Worm (Caenorhabditis elegans) whole organism, L4 larva: ENCODE results near the gene fbxb-47.

Source experiments
- F26F4.8 ChIP-seq: fragments of 200-800 bp; sonication (Bioruptor generic); conservative IDR thresholded peaks from 2 replicates; pipeline ENCODE4 v1.3.6; 2022; ENCODE audit warnings: missing genetic modification characterization, missing compliant biosample characterization
- R02D3.7 ChIP-seq: fragments of 150-350 bp; sonication (generic microtip); optimal IDR thresholded peaks from 3 replicates; lab custom pipeline; 2014; ENCODE audit warnings: missing biosample characterization, missing genetic modification characterization
- T26A8.4 ChIP-seq: fragments of 200-800 bp; sonication (Bioruptor generic); IDR thresholded peaks from 2 replicates; pipeline ENCODE4 v1.3.6; 2022; ENCODE audit warnings: missing genetic modification characterization, missing compliant biosample characterization
- Y105C5A.15 ChIP-seq: fragments of 200-800 bp; sonication (Bioruptor generic); IDR thresholded peaks from 2 replicates; pipeline ENCODE4 v1.3.6; 2022; ENCODE audit warnings: missing genetic modification characterization, missing compliant biosample characterization
- Y48G9A.11 ChIP-seq: fragments of 200-800 bp; sonication (Bioruptor generic); IDR thresholded peaks from 2 replicates; pipeline ENCODE4 v1.3.6; 2022; ENCODE audit warnings: missing genetic modification reagents, missing genetic modification characterization, missing compliant biosample characterization
- Y75B8A.6 ChIP-seq: fragments of 200-800 bp; sonication (Bioruptor generic); IDR thresholded peaks from 2 replicates; pipeline ENCODE4 v1.3.6; 2022; ENCODE audit warnings: missing genetic modification reagents, missing genetic modification characterization, missing compliant biosample characterization
- ZK546.5 ChIP-seq, 2 experiments: sonication (generic microtip); optimal IDR thresholded peaks; 2 replicates each; lab custom pipeline; 2017; ENCODE audit warnings: missing biosample characterization in 2 of 2, missing genetic modification characterization in 2 of 2
- aha-1 ChIP-seq: fragments of 150-350 bp; peaks from one replicate; lab custom pipeline; 2014; ENCODE audit warnings: missing biosample characterization, missing genetic modification characterization
- ama-1 ChIP-seq: fragments of 150-350 bp; optimal IDR thresholded peaks from 2 replicates; lab custom pipeline; 2014; ENCODE audit warnings: inconsistent platforms, mixed read lengths
- arid-1 ChIP-seq: fragments of 200-800 bp; sonication (Bioruptor generic); conservative IDR thresholded peaks from 2 replicates; pipeline ENCODE4 v1.3.6; 2022; ENCODE audit warnings: missing genetic modification reagents, missing genetic modification characterization, missing compliant biosample characterization
- attf-4 ChIP-seq: sonication (generic microtip); optimal IDR thresholded peaks from 3 replicates; lab custom pipeline; 2017; ENCODE audit warnings: missing biosample characterization, missing genetic modification characterization
- ceh-32 ChIP-seq: sonication (generic microtip); optimal IDR thresholded peaks from 2 replicates; lab custom pipeline; 2016; ENCODE audit warnings: mild to moderate bottlenecking, missing genetic modification characterization, missing compliant biosample characterization; ENCODE audit not compliant: poor library complexity
- ces-1 ChIP-seq: fragments of 150-350 bp; sonication (generic microtip); optimal IDR thresholded peaks from 4 replicates; lab custom pipeline; 2014; ENCODE audit warnings: missing biosample characterization, missing genetic modification reagents, missing genetic modification characterization
- dmd-6 ChIP-seq: fragments of 200-800 bp; sonication (Bioruptor generic); IDR thresholded peaks from 2 replicates; pipeline ENCODE4 v1.3.6; 2022; ENCODE audit warnings: missing genetic modification reagents, missing genetic modification characterization, missing compliant biosample characterization
- duxl-1 ChIP-seq: sonication (generic microtip); optimal IDR thresholded peaks from 2 replicates; lab custom pipeline; 2016; ENCODE audit warnings: mild to moderate bottlenecking, missing genetic modification characterization, moderate library complexity, missing compliant biosample characterization; ENCODE audit not compliant: poor library complexity
- dve-1 ChIP-seq: sonication (generic microtip); optimal IDR thresholded peaks from 2 replicates; lab custom pipeline; 2017; ENCODE audit warnings: antibody characterized with exemption, mild to moderate bottlenecking, missing genetic modification characterization, missing compliant biosample characterization; ENCODE audit not compliant: insufficient read depth
- egl-43 ChIP-seq: fragments of 200-800 bp; sonication (Bioruptor generic); IDR thresholded peaks from 2 replicates; pipeline ENCODE4 v1.3.6; 2022; ENCODE audit warnings: missing genetic modification reagents, missing genetic modification characterization, missing compliant biosample characterization
- fos-1 ChIP-seq: fragments of 150-350 bp; optimal IDR thresholded peaks from 2 replicates; lab custom pipeline; 2014; ENCODE audit warnings: missing biosample characterization, missing genetic modification characterization
- hif-1 ChIP-seq, 2 experiments: sonication (generic microtip); optimal IDR thresholded peaks; 2 replicates each; lab custom pipeline; 2016 to 2017; ENCODE audit warnings: missing compliant biosample characterization in 2 of 2, missing genetic modification characterization in 2 of 2, missing genetic modification reagents in 2 of 2, missing genotype in 2 of 2, mild to moderate bottlenecking in 1 of 2
- hlh-11 ChIP-seq: fragments of 200-800 bp; sonication (Bioruptor generic); optimal IDR thresholded peaks from 2 replicates; lab custom pipeline; 2018; ENCODE audit warnings: mild to moderate bottlenecking, missing genetic modification characterization, missing compliant biosample characterization
- hlh-30 ChIP-seq: sonication (generic microtip); optimal IDR thresholded peaks from 2 replicates; lab custom pipeline; 2017; ENCODE audit warnings: antibody characterized with exemption, mild to moderate bottlenecking, missing genetic modification characterization, missing compliant biosample characterization; ENCODE audit not compliant: insufficient read depth
- hmg-1.1 ChIP-seq: fragments of 200-800 bp; sonication (Bioruptor generic); IDR thresholded peaks from 2 replicates; pipeline ENCODE4 v1.3.6; 2022; ENCODE audit warnings: missing genetic modification reagents, missing genetic modification characterization, missing compliant biosample characterization
- lin-1 ChIP-seq: fragments of 200-800 bp; sonication (Bioruptor generic); IDR thresholded peaks from 2 replicates; pipeline ENCODE4 v1.3.6; 2022; ENCODE audit warnings: missing genetic modification reagents, missing genetic modification characterization, missing compliant biosample characterization
- lin-38 ChIP-seq: fragments of 200-800 bp; sonication (Bioruptor generic); IDR thresholded peaks from 2 replicates; pipeline ENCODE4 v1.3.6; 2022; ENCODE audit warnings: missing genetic modification reagents, missing genetic modification characterization, missing compliant biosample characterization
- lir-3 ChIP-seq: sonication (generic microtip); optimal IDR thresholded peaks from 2 replicates; lab custom pipeline; 2016; ENCODE audit warnings: mild to moderate bottlenecking, missing genetic modification characterization, missing compliant biosample characterization
- madf-5 ChIP-seq, 2 experiments: fragments of 200-800 bp; sonication (Bioruptor generic); IDR thresholded peaks; 2 replicates each; pipeline ENCODE4 v1.3.6; 2022; ENCODE audit warnings: missing compliant biosample characterization in 2 of 2, missing genetic modification characterization in 2 of 2
- madf-9 ChIP-seq: fragments of 200-800 bp; sonication (Bioruptor generic); conservative IDR thresholded peaks from 2 replicates; pipeline ENCODE4 v1.3.6; 2022; ENCODE audit warnings: missing genetic modification reagents, missing genetic modification characterization, missing compliant biosample characterization
- mdl-1 ChIP-seq, 2 experiments: fragments of 150-350 bp in 1 of 2; sonication (generic microtip) in 1 of 2; optimal IDR thresholded peaks; 2 replicates each; lab custom pipeline; 2014 to 2017; ENCODE audit warnings: missing biosample characterization in 2 of 2, missing genetic modification characterization in 2 of 2
- mep-1 ChIP-seq: fragments of 150-350 bp; sonication (generic microtip); optimal IDR thresholded peaks from 3 replicates; lab custom pipeline; 2014; ENCODE audit warnings: missing biosample characterization, missing genetic modification characterization
- mes-2 ChIP-seq: sonication (generic microtip); optimal IDR thresholded peaks from 2 replicates; lab custom pipeline; 2016; ENCODE audit warnings: missing genotype, mild to moderate bottlenecking, missing genetic modification characterization, missing compliant biosample characterization; ENCODE audit not compliant: poor library complexity, severe bottlenecking
- mxl-3 ChIP-seq: fragments of 200-800 bp; sonication (Bioruptor generic); optimal IDR thresholded peaks from 2 replicates; lab custom pipeline; 2018; ENCODE audit warnings: mild to moderate bottlenecking, missing genetic modification characterization, missing compliant biosample characterization
- nhr-10 ChIP-seq: fragments of 150-350 bp; optimal IDR thresholded peaks from 2 replicates; lab custom pipeline; 2014; ENCODE audit warnings: missing biosample characterization, missing genetic modification characterization
- nhr-102 ChIP-seq: sonication (generic microtip); optimal IDR thresholded peaks from 2 replicates; lab custom pipeline; 2016; ENCODE audit warnings: mild to moderate bottlenecking, missing genetic modification characterization, moderate library complexity, missing compliant biosample characterization
- nhr-111 ChIP-seq: fragments of 200-800 bp; sonication (Bioruptor generic); optimal IDR thresholded peaks from 2 replicates; lab custom pipeline; 2018; ENCODE audit warnings: mild to moderate bottlenecking, missing genetic modification characterization, missing compliant biosample characterization
- nhr-25 ChIP-seq: sonication (generic microtip); optimal IDR thresholded peaks from 2 replicates; lab custom pipeline; 2017; ENCODE audit warnings: missing genetic modification characterization, mild to moderate bottlenecking, missing compliant biosample characterization, antibody characterized with exemption, moderate library complexity, borderline replicate concordance; ENCODE audit not compliant: insufficient read depth
- nhr-28 ChIP-seq: fragments of 150-350 bp; optimal IDR thresholded peaks from 2 replicates; lab custom pipeline; 2014; ENCODE audit warnings: missing biosample characterization, missing genetic modification characterization
- nhr-41 ChIP-seq: fragments of 200-800 bp; sonication (Bioruptor generic); IDR thresholded peaks from 2 replicates; pipeline ENCODE4 v1.3.6; 2022; ENCODE audit warnings: missing genetic modification reagents, missing genetic modification characterization, missing compliant biosample characterization
- nhr-42 ChIP-seq: fragments of 200-800 bp; sonication (Bioruptor generic); IDR thresholded peaks from 2 replicates; pipeline ENCODE4 v1.3.6; 2022; ENCODE audit warnings: missing genetic modification characterization, missing compliant biosample characterization
- pha-4 ChIP-seq, 2 experiments: fragments of 150-350 bp in 1 of 2; fragments of 200-800 bp in 1 of 2; sonication (Bioruptor generic) in 1 of 2; IDR thresholded peaks in 1 of 2; optimal IDR thresholded peaks in 1 of 2; 2 replicates each; pipeline versions ENCODE4 v1.3.6 to Lab custom; 2014 to 2022; ENCODE audit warnings: missing genetic modification characterization in 2 of 2, missing genetic modification reagents in 2 of 2, missing biosample characterization in 1 of 2, missing compliant biosample characterization in 1 of 2
- php-3 ChIP-seq: fragments of 200-800 bp; sonication (Bioruptor generic); IDR thresholded peaks from 2 replicates; pipeline ENCODE4 v1.3.6; 2022; ENCODE audit warnings: missing genetic modification reagents, missing genetic modification characterization, missing compliant biosample characterization
- pqm-1 ChIP-seq: sonication (generic microtip); optimal IDR thresholded peaks from 2 replicates; lab custom pipeline; 2017; ENCODE audit warnings: missing biosample characterization, missing genetic modification characterization
- rbr-2 ChIP-seq: sonication (generic microtip); optimal IDR thresholded peaks from 2 replicates; lab custom pipeline; 2016; ENCODE audit warnings: missing genotype, missing genetic modification characterization, missing compliant biosample characterization
- saeg-2 ChIP-seq: fragments of 200-800 bp; sonication (Bioruptor generic); IDR thresholded peaks from 2 replicates; pipeline ENCODE4 v1.3.6; 2022; ENCODE audit warnings: missing genetic modification reagents, missing genetic modification characterization, missing compliant biosample characterization
- sdz-12 ChIP-seq: fragments of 200-800 bp; sonication (Bioruptor generic); optimal IDR thresholded peaks from 2 replicates; lab custom pipeline; 2018; ENCODE audit warnings: mild to moderate bottlenecking, missing genetic modification characterization, missing compliant biosample characterization
- skn-1 ChIP-seq: fragments of 150-350 bp; optimal IDR thresholded peaks from 2 replicates; lab custom pipeline; 2014; ENCODE audit warnings: missing biosample characterization, missing genetic modification characterization
- tra-1 ChIP-seq: fragments of 200-800 bp; sonication (Bioruptor generic); IDR thresholded peaks from 2 replicates; pipeline ENCODE4 v1.3.6; 2022; ENCODE audit warnings: missing genetic modification reagents, missing genetic modification characterization, missing compliant biosample characterization
- unc-130 ChIP-seq: sonication (generic microtip); optimal IDR thresholded peaks from 2 replicates; lab custom pipeline; 2016; ENCODE audit warnings: missing genetic modification reagents, missing genetic modification characterization, missing compliant biosample characterization
- unc-39 ChIP-seq: sonication (generic microtip); optimal IDR thresholded peaks from 2 replicates; lab custom pipeline; 2017; ENCODE audit warnings: missing biosample characterization, missing genetic modification characterization
- zip-11 ChIP-seq: fragments of 200-800 bp; sonication (Bioruptor generic); IDR thresholded peaks from 2 replicates; pipeline ENCODE4 v1.3.6; 2022; ENCODE audit warnings: missing genetic modification characterization, missing compliant biosample characterization
- zip-2 ChIP-seq: fragments of 150-350 bp; optimal IDR thresholded peaks from 2 replicates; lab custom pipeline; 2014; ENCODE audit warnings: missing biosample characterization, missing genetic modification characterization
- ztf-7 ChIP-seq: fragments of 150-350 bp; optimal IDR thresholded peaks from 2 replicates; lab custom pipeline; 2014; ENCODE audit warnings: missing biosample characterization, missing genetic modification characterization

Gene fbxb-47

ce11 chrII:1663516-1663915 is 39.7 kb downstream of the fbxb-47 start, which contains the start of gene duxl-1:
TSS of gene duxl-1 (plus strand) at chrII:1663699.
- TF ChIP-seq mep-1 (tag; lab: Kevin White, UChicago), result no peak
- peak; percentile 7 for TF ChIP-seq mxl-3 (GFP tag; lab: Kevin White, UChicago)
- peak; percentile 11 for TF ChIP-seq nhr-102
- no peak for TF ChIP-seq dve-1 (tag; lab: Kevin White, UChicago)
- TF ChIP-seq saeg-2 (GFP tag; lab: Robert Waterston, UW), result no peak
- peak; percentile 33; the same call in 1 of the 2 replicates for TF ChIP-seq hmg-1.1 (GFP tag; lab: Robert Waterston, UW)
- TF ChIP-seq ceh-32 (tag; lab: Kevin White, UChicago), result no peak
- TF ChIP-seq sdz-12 (GFP tag; lab: Kevin White, UChicago), result no peak
- TF ChIP-seq lin-38 (GFP tag; lab: Robert Waterston, UW), result no peak
- TF ChIP-seq zip-2, result no peak
- no peak for TF ChIP-seq php-3 (GFP tag; lab: Robert Waterston, UW)
- no peak for TF ChIP-seq lir-3 (tag; lab: Kevin White, UChicago)
- TF ChIP-seq hif-1 (tag; optimal IDR thresholded peaks at IDR 0.05; lab: Kevin White, UChicago), result peak in 1 of 2 experiments; percentile 86
- TF ChIP-seq nhr-42 (GFP tag; lab: Robert Waterston, UW), result no peak
- no peak for TF ChIP-seq zip-11 (GFP tag; lab: Robert Waterston, UW)
- peak; percentile 93 for TF ChIP-seq aha-1 (tag; lab: Kevin White, UChicago)
- TF ChIP-seq mdl-1 (tag; optimal IDR thresholded peaks at IDR 0.05; lab: Kevin White, UChicago), result peak in 1 of 2 experiments; percentile 2
- peak; percentile 76 for TF ChIP-seq dmd-6 (GFP tag; lab: Robert Waterston, UW)
- no peak for TF ChIP-seq T26A8.4 (GFP tag; lab: Robert Waterston, UW)
- no peak for TF ChIP-seq nhr-25 (tag; lab: Kevin White, UChicago)
- TF ChIP-seq pha-4 (GFP tag; IDR thresholded peaks at IDR 0.05; lab: Robert Waterston, UW), result no peak
- no peak for TF ChIP-seq pha-4 (tag; optimal IDR thresholded peaks at IDR 0.05; lab: Kevin White, UChicago)
- TF ChIP-seq Y75B8A.6, result no peak
- TF ChIP-seq unc-130 (GFP tag; lab: Kevin White, UChicago), result no peak
- TF ChIP-seq pqm-1, result peak; percentile 16
- TF ChIP-seq hlh-11 (tag; lab: Kevin White, UChicago), result peak; percentile 65
- no peak for TF ChIP-seq skn-1 (tag; lab: Kevin White, UChicago)
- TF ChIP-seq nhr-28, result peak; percentile 36
- TF ChIP-seq nhr-111 (GFP tag; lab: Kevin White, UChicago), result no peak
- no peak for TF ChIP-seq F26F4.8 (GFP tag; lab: Robert Waterston, UW)
- no peak for TF ChIP-seq fos-1 (tag; lab: Kevin White, UChicago)
- TF ChIP-seq attf-4 (tag; lab: Kevin White, UChicago), result no peak
- no peak for TF ChIP-seq ZK546.5 (tag; optimal IDR thresholded peaks at IDR 0.05; lab: Kevin White, UChicago)
- no peak for TF ChIP-seq Y105C5A.15 (GFP tag; lab: Robert Waterston, UW)
- no peak for TF ChIP-seq nhr-10
- TF ChIP-seq ama-1 (lab: Kevin White, UChicago), result no peak
- TF ChIP-seq Y48G9A.11 (GFP tag; lab: Robert Waterston, UW), result no peak
- TF ChIP-seq unc-39 (tag; lab: Kevin White, UChicago), result no peak
- peak; percentile 88 for TF ChIP-seq duxl-1 (tag; lab: Kevin White, UChicago)
- TF ChIP-seq hlh-30, result no peak
- TF ChIP-seq mes-2 (tag; lab: Kevin White, UChicago), result peak; percentile 71
- no peak for TF ChIP-seq R02D3.7
- no peak for TF ChIP-seq madf-9 (GFP tag; lab: Robert Waterston, UW)
- no peak for TF ChIP-seq lin-1 (GFP tag; lab: Robert Waterston, UW)
- TF ChIP-seq arid-1 (GFP tag; lab: Robert Waterston, UW), result no peak
- TF ChIP-seq tra-1 (GFP tag; lab: Robert Waterston, UW), result no peak
- TF ChIP-seq nhr-41 (GFP tag; lab: Robert Waterston, UW), result peak; percentile 50; the same call in 1 of the 2 replicates
- TF ChIP-seq rbr-2, result no peak
- no peak for TF ChIP-seq ces-1
- no peak for TF ChIP-seq egl-43 (GFP tag; lab: Robert Waterston, UW)
- no peak for TF ChIP-seq madf-5 (GFP tag; IDR thresholded peaks at IDR 0.05; lab: Robert Waterston, UW)
- TF ChIP-seq ztf-7, result no peak
